Worm (Caenorhabditis elegans) whole organism, mixed stage, embryonic: ENCODE measurements around the gene sox-2.

Source experiments
- bed-3 ChIP-seq: fragments of 200-800 bp; sonication (Bioruptor generic); optimal IDR thresholded peaks from 3 replicates; lab custom pipeline; 2018; ENCODE audit warnings: mild to moderate bottlenecking, missing genetic modification characterization, moderate library complexity, missing compliant biosample characterization
- drap-1 ChIP-seq: fragments of 200-800 bp; sonication (Bioruptor generic); optimal IDR thresholded peaks from 3 replicates; lab custom pipeline; 2018; ENCODE audit warnings: mild to moderate bottlenecking, missing genetic modification characterization, missing compliant biosample characterization
- elt-3 ChIP-seq: fragments of 150-350 bp; optimal IDR thresholded peaks from 2 replicates; lab custom pipeline; 2014; ENCODE audit warnings: missing biosample characterization, missing genetic modification characterization
- mls-2 ChIP-seq: sonication (generic microtip); optimal IDR thresholded peaks from 2 replicates; lab custom pipeline; 2016; ENCODE audit warnings: mild to moderate bottlenecking, missing genetic modification characterization, moderate library complexity, missing compliant biosample characterization
- nhr-76 ChIP-seq: sonication (generic microtip); optimal IDR thresholded peaks from 2 replicates; lab custom pipeline; 2017; ENCODE audit warnings: missing biosample characterization, missing genetic modification characterization
- pha-4 ChIP-seq: fragments of 150-350 bp; optimal IDR thresholded peaks from 2 replicates; lab custom pipeline; 2018; ENCODE audit warnings: missing biosample characterization, missing genetic modification reagents, missing genetic modification characterization
- unc-39 ChIP-seq: fragments of 150-350 bp; optimal IDR thresholded peaks from 2 replicates; lab custom pipeline; 2014; ENCODE audit warnings: missing biosample characterization, missing genetic modification characterization
- ztf-11 ChIP-seq: fragments of 150-350 bp; optimal IDR thresholded peaks from 2 replicates; lab custom pipeline; 2014; ENCODE audit warnings: missing biosample characterization, missing genetic modification characterization

- TF ChIP-seq pha-4 (tag; lab: Kevin White, UChicago) (no peak), drap-1 (GFP tag; lab: Kevin White, UChicago) (no peak), ztf-11 (tag; lab: Kevin White, UChicago) (no peak), elt-3 (no peak), bed-3 (GFP tag; lab: Kevin White, UChicago) (no peak), unc-39 (tag; lab: Kevin White, UChicago) (no peak), mls-2 (no peak), nhr-76 (tag; lab: Kevin White, UChicago) (no peak)
These were observed 43.0 kb downstream of the sox-2 start, which contains the start of gene C10A4.9 for ce11 chrX:7420571-7420970.
